Worm (Caenorhabditis elegans): ENCODE measurements around the gene C50C3.19.

C50C3.19 gene

ce11 chrIII:8227511-8227910 is 36.9 kb downstream of the C50C3.19 start, which contains the start of gene fbxl-1:
Gene fbxl-1, plus strand, starts transcription at chrIII:8227830.
- TF ChIP-seq T26A8.4 (GFP tag; IDR thresholded peaks at IDR 0.05) (peak; percentile 60; the same call in 1 of the 2 replicates), zfp-3 (GFP tag; conservative IDR thresholded peaks at IDR 0.05) (0 out of 2 replicates have a peak, but pooled peaks have one; percentile 11), R02D3.7 (tag; optimal IDR thresholded peaks at IDR 0.05) (no peak), attf-4 (tag; optimal IDR thresholded peaks at IDR 0.05) (no peak), lir-3 (tag; optimal IDR thresholded peaks at IDR 0.05) (no peak), duxl-1 (tag; optimal IDR thresholded peaks at IDR 0.05; ENCODE audit: poor library complexity) (peak; percentile 6), snpc-4 (tag; optimal IDR thresholded peaks at IDR 0.05) (no peak), unc-62 (GFP tag; optimal IDR thresholded peaks at IDR 0.05 in 1 of 2) (peak in 1 of 2 experiments; percentile 99), unc-62 (tag; optimal IDR thresholded peaks at IDR 0.05) (no peak), nhr-10 (tag; optimal IDR thresholded peaks at IDR 0.05) (no peak), daf-8 (GFP tag; IDR thresholded peaks at IDR 0.05) (no peak), ztf-7 (tag; optimal IDR thresholded peaks at IDR 0.05) (peak; percentile 30), daf-12 (tag; optimal IDR thresholded peaks at IDR 0.05) (no peak), ceh-44 (GFP tag; IDR thresholded peaks at IDR 0.05) (no peak), madf-9 (GFP tag; conservative IDR thresholded peaks at IDR 0.05) (peak; percentile 57; the same call in 1 of the 2 replicates), zip-11 (GFP tag; IDR thresholded peaks at IDR 0.05) (no peak), ama-1 (optimal IDR thresholded peaks at IDR 0.05) (no peak), Y105C5A.15 (GFP tag; IDR thresholded peaks at IDR 0.05) (no peak), fos-1 (tag; optimal IDR thresholded peaks at IDR 0.05) (no peak), zag-1 (tag; optimal IDR thresholded peaks at IDR 0.05) (no peak), cey-2 (tag; optimal IDR thresholded peaks at IDR 0.05; ENCODE audit: borderline replicate concordance, insufficient read depth) (no peak), nhr-41 (GFP tag; IDR thresholded peaks at IDR 0.05) (no peak), nhr-42 (GFP tag; IDR thresholded peaks at IDR 0.05) (peak; percentile 41; the same call in 1 of the 2 replicates), pha-4 (GFP tag; IDR thresholded peaks at IDR 0.05) (no peak; the same call in 1 of the 2 replicates), pha-4 (tag; optimal IDR thresholded peaks at IDR 0.05) (no peak), nhr-48 (tag; optimal IDR thresholded peaks at IDR 0.05) (peak; percentile 31), spr-3 (GFP tag; optimal IDR thresholded peaks at IDR 0.05) (no peak), zfp-2 (tag; optimal IDR thresholded peaks at IDR 0.05) (no peak), T20F7.1 (GFP tag; optimal IDR thresholded peaks at IDR 0.05) (peak; percentile 86), hlh-11 (tag; optimal IDR thresholded peaks at IDR 0.05) (peak; percentile 99), nhr-6 (tag; optimal IDR thresholded peaks at IDR 0.05) (peak; percentile 76), mep-1 (tag; optimal IDR thresholded peaks at IDR 0.05) (peak; percentile 90), dmd-8 (GFP tag; IDR thresholded peaks at IDR 0.05) (no peak), F10B5.3 (tag; optimal IDR thresholded peaks at IDR 0.05) (no peak), ZK546.5 (tag; optimal IDR thresholded peaks at IDR 0.05) (peak in 1 of 2 experiments; percentile 39), hmg-1.1 (GFP tag; IDR thresholded peaks at IDR 0.05) (peak; percentile 93), aha-1 (tag) (peak; percentile 92), fkh-10 (GFP tag; optimal IDR thresholded peaks at IDR 0.05) (peak; percentile 28), ceh-20 (GFP tag; IDR thresholded peaks at IDR 0.05) (peak; percentile 80), F37D6.2 (tag; optimal IDR thresholded peaks at IDR 0.05) (peak; percentile 73), mdt-29 (GFP tag; IDR thresholded peaks at IDR 0.05) (peak; percentile 45; the same call in 1 of the 2 replicates), ceh-62 (tag; optimal IDR thresholded peaks at IDR 0.05) (no peak), mxl-3 (GFP tag; optimal IDR thresholded peaks at IDR 0.05) (peak; percentile 86), ceh-82 (tag; optimal IDR thresholded peaks at IDR 0.05) (no peak), ceh-32 (tag; optimal IDR thresholded peaks at IDR 0.05; ENCODE audit: poor library complexity) (no peak), pqm-1 (tag; optimal IDR thresholded peaks at IDR 0.05) (peak; percentile 15), aly-2 (tag; optimal IDR thresholded peaks at IDR 0.05) (peak; percentile 28), ZK337.2 (GFP tag; IDR thresholded peaks at IDR 0.05) (no peak), php-3 (GFP tag; IDR thresholded peaks at IDR 0.05) (0 out of 2 replicates have a peak, but pooled peaks have one; percentile 39), dve-1 (tag; optimal IDR thresholded peaks at IDR 0.05; ENCODE audit: insufficient read depth) (peak; percentile 73), daf-16 (GFP tag; optimal IDR thresholded peaks at IDR 0.05) (no peak), daf-16 (tag; optimal IDR thresholded peaks at IDR 0.05) (peak; percentile 64), dmd-6 (GFP tag; IDR thresholded peaks at IDR 0.05) (peak; percentile 86)

All from whole organism, L4 larva.